Worm (Caenorhabditis elegans): ENCODE results near the gene K08E4.2.

ce11 chrIV:12051049-12051792 lies 5.2 kb downstream of the K08E4.2 start, which contains the start of the genes bre-5 and spt-5:
- TF ChIP-seq snpc-4 (GFP tag; optimal IDR thresholded peaks at IDR 0.05) (no peak), snpc-4 (tag; optimal IDR thresholded peaks at IDR 0.05) (no peak), him-1 (tag; optimal IDR thresholded peaks at IDR 0.05) (no peak), ccch-3 (GFP tag; optimal IDR thresholded peaks at IDR 0.05) (no peak), egl-44 (GFP tag; IDR thresholded peaks at IDR 0.05) (no peak), D2030.7 (GFP tag; IDR thresholded peaks at IDR 0.05) (no peak), tbx-9 (tag; optimal IDR thresholded peaks at IDR 0.05; ENCODE audit: borderline replicate concordance) (no peak), T26A5.8 (tag; optimal IDR thresholded peaks at IDR 0.05) (no peak), B0336.3 (GFP tag; IDR thresholded peaks at IDR 0.05) (no peak), ama-1 (optimal IDR thresholded peaks at IDR 0.05) (no peak), ama-1 (GFP tag; optimal IDR thresholded peaks at IDR 0.05) (no peak), lin-35 (GFP tag; optimal IDR thresholded peaks at IDR 0.05) (no peak), dox-1 (GFP tag; IDR thresholded peaks at IDR 0.05) (no peak), ztf-22 (GFP tag; optimal IDR thresholded peaks at IDR 0.05) (no peak), lag-1 (GFP tag; IDR thresholded peaks at IDR 0.05) (no peak)
